Fruit fly (Drosophila melanogaster) S2 (cell line): ENCODE data around the gene CG14969.

Source experiments
- CG8478 ChIP-seq: fragments of >200 bp; optimal IDR thresholded peaks from 2 replicates; lab custom pipeline; 2018
- CTCF ChIP-seq, 2 experiments: fragments of >200 bp; optimal IDR thresholded peaks; 2 replicates each; lab custom pipeline; 2018

The CG14969 gene

DNA sequence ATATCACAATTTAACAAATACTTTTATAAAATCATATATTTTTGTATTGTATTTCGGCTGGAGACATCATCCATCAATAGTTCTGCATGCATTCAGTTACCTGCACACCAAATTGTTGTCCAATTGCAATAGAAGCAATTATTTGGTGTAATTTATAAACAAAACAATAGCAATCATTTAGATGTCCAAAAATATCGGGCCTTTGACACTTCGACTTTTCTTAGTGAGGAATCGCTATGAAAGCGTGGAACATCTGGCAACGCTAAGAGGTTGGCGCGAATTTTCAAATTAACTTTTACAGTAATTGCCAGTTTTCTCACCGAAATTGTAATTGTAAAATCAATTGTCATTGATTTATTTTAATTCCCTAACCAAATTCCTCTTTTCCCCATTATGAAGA is at the start of gene CG14969:
Gene CG14969, minus strand, starts transcription at position 195 of the 400 bp plus-strand sequence.
- TF ChIP-seq CTCF (optimal IDR thresholded peaks at IDR 0.05; lab: Kevin White, UChicago) (no peak), CG8478 (lab: Kevin White, UChicago) (no peak)

DNA sequence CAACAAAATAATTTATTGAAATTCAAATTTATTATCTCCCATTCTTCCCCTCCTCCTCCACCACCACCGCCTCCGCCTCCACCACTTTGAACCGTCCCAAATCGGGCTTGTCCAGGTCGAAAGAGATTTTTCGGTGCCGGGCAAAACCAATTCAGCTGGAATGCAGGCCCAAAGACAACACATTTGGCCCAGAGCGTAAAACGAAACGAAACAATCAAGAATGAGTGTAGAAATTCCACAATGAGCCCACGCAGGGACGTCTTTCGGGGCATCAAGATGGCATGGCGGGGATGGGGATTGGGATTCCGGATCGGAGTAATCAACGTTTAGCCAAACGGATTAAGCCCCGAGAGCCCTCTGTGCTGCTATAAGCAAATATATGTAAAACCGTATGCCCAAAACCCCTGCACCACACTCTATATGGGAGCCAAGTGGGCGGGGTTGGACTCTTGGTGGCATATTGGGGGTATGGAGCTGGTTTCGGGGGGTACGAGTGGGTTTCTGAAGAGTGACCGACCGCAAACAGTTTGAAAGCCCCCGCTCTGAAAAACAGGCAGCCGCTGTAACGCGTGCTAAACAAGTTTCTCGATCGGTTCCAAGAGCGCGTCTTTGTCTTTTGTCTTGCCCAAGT is 49.3 kb upstream of the CG14969 start:
- TF ChIP-seq CTCF (optimal IDR thresholded peaks at IDR 0.05; lab: Kevin White, UChicago) (no peak), CG8478 (lab: Kevin White, UChicago) (no peak)

DNA sequence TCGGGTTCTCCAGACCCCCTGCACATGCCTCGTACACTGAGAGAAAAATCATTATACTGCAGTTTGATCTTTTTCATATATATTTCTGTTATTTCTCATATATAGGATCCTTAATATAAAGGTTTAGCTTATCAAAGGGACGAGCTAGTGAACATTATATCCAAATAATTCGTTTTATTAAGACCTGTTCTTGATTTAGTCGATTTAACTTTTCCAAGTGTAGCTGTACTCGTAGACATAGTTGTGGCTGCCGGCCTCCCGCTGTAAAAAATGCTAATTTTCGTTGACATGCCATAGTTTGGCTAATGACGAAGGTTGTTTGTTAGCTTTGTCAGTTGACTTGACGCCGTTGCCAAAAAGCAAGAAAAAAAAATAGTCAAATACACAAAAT is 47.7 kb upstream of the CG14969 start:
- no peak for TF ChIP-seq CG8478 (lab: Kevin White, UChicago)

DNA sequence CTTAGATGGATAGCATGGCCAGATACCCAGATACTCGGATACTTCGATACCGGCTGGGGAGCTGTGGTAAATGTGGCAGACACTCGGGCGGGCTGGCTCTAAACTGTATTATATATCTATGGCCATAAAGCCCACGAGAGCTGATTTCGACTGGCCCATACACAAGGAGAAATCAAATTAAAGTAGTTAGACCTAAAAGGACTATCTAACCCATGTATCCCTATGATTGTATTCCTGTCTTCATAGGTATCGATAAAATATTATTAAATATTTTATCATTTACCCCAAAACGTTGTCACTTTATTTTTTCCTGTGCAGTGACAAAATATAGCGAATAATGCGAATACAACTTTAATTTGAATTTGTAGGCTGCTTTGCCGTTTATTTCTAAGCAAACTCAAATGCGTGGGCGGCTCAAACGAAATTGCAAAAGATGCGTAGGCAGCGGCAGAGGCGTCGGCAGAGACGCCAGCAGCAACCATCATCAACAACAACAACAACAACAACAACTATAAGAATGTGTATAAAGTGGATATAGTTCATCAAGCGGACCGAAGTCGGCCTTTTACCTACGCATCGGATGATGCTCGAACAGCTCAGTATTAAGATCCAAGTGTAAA is 47.2 kb upstream of the CG14969 start:
- TF ChIP-seq CTCF (optimal IDR thresholded peaks at IDR 0.05; lab: Kevin White, UChicago) (no peak), CG8478 (lab: Kevin White, UChicago) (no peak)

DNA sequence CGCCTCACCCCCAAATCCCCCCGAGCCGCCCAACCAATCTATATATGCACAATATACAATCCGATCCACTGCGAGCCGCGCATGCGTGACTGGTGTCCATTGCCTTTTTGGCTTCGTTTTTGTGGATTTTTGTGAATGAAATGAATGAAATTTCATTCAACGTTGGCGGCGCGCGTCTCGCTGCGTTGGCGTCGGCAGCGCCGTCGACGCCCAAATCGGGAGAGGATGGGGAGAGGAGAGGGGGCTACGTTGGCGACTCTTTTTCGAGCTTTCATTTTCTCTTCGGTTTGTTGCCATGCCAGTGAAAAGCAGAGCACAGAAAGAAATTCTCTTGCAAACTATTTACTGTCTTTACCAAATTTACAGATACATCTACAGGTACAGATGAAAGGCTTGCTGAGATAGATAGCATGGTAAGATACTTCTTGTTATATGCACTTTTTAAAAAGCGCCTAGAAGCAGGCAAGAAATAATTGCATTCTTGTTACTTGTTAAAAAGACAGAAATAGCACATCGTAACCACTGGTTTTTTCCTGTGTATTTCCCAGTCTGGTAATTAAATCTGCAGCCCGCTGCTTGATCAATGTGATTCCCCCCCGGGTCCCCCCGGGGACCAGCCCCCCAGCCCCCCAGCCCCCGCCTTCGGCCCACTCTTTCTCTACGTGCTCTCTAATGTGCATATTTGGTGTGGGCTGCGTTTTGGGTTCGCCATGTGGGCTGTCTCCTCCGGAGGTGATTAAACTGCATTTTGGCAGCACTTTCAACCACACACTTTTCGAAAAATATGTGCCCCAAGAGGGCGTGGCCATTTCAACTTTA is 45.7 kb upstream of the CG14969 start:
- no peak for TF ChIP-seq CTCF (optimal IDR thresholded peaks at IDR 0.05; lab: Kevin White, UChicago)
- no peak for TF ChIP-seq CG8478 (lab: Kevin White, UChicago)

DNA sequence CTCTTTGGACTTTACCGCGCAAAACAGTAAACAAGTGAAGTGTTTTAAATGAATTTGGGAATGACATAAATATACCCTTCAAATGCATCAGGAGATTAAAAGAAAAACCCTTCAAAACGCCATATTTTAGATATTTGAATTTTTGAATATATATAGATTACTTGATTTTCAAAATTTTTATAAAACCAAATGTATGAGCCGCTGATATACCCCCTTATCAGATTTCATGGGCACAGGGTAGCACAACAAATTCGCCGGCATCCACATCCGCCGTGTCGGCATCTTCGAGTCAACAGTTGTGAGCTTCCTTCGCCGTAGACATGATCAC is 43.2 kb upstream of the CG14969 start, which contains the start of gene Ids:
Gene Ids, plus strand, starts transcription at position 304 of the 328 bp plus-strand sequence.
- TF ChIP-seq CG8478 (lab: Kevin White, UChicago) = no peak
- no peak for TF ChIP-seq CTCF (optimal IDR thresholded peaks at IDR 0.05; lab: Kevin White, UChicago)

DNA sequence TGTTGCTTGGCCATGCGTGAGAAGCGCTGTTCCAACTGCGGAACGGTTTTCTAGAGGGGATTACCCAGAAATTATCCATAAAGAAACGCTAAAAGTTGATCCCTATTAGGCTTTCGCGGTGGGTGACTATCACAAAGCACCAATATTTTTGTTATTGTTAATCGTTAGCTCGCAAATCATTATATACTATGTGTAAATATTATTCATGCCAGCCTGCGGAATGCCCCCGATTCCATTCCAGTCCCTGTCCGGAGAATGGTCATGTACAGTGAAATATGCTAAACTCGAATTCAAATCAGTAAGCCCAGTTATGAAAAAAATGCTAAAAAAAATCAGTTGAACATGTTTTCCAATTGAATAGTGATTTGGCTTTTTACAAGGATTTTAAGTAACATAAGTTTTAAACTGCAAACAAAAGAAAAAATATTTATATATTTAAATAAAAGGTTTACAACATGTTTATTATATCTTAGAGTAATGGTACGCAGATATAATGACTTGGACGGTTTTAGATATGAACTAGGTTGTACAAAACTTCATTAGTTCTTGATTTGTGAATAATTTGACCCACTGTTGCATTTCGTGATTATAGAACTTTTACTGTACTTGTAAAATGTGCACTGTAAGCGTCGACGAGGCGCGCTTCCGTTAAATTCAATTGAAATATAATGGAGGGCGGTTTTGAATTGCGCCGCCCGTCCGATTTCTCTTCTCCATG is 42.6 kb upstream of the CG14969 start:
- TF ChIP-seq CG8478 (lab: Kevin White, UChicago) (no peak), CTCF (optimal IDR thresholded peaks at IDR 0.05; lab: Kevin White, UChicago) (no peak)

DNA sequence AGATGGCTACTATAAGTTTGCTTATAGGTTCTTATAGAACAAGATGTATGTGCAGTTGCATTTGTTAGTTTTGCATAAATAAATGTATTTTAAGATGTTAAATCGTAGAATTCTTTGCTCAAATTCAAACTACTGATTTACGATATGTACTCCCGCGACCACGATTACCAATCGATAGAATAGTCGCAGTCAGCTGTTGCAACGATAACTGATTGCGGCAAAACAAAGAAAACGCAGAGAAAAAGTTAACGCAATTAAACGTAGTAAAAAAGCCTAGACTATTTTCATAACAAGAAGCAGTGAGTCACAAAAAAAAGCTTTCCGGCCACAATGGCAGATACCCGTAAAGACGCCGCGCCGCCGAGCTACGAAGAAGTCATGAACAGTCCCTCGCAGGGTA is 41.8 kb upstream of the CG14969 start, which contains the start of gene CG12012:
Gene CG12012, plus strand, starts transcription at position 207 of the 400 bp plus-strand sequence.
- TF ChIP-seq CTCF (optimal IDR thresholded peaks at IDR 0.05; lab: Kevin White, UChicago) = no peak
- no peak for TF ChIP-seq CG8478 (lab: Kevin White, UChicago)

DNA sequence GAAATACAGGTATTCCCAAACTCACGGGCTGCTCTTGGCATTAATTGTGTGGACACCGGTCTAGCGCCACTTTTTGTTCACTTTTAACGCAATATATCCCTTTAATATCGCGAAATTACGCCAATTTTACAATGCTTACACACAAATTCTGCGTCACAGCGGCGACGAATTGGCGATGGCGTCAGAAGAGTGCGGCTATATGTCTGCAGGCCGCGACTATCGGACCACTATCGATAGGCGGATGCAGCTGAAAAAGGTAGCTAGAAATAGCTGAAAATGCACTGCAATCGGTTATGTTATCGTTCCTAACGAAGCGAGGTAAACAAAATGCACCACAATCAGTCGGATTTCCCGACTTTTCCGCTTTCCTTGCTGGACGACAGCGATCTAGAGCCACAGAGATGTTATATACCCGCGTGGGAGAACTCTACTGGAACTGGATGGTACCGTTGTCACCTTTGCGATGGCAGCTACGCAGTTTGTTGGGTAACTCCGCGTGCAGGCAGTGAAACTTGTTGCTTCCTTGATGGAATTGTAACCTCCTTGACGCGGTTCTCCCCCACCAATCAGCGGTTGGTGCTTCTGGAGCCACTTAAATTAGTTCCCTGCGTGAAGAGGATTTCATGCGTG is 39.3 kb upstream of the CG14969 start, which contains the start of the genes Ythdc1 and CG12010:
Gene Ythdc1, minus strand, starts transcription at position 177 of the 630 bp plus-strand sequence.
Gene CG12010, plus strand, starts transcription at position 289 of the 630 bp plus-strand sequence.
- no peak for TF ChIP-seq CG8478 (lab: Kevin White, UChicago)
- peak; percentile 15 to 42 for TF ChIP-seq CTCF (optimal IDR thresholded peaks at IDR 0.05; lab: Kevin White, UChicago)

DNA sequence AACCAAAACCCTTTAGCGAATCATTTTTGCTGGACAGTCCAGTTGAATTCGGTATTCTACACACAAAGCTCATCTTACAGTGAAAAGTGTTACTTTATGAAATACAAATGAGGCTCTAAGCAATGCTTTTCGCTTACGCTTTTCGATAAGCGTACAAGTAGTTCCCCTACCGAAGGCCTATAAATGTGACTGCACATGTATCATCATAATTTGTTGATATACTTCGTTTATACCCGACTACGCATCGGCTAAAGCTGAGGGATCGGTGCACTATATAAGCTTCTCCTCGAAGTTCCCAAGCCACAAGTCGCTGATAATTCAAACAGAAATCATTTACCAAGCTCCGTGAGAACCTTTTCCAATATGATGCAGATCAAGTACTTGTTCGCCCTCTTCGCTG is 34.5 kb upstream of the CG14969 start, which contains the start of gene Drs:
Gene Drs, plus strand, starts transcription at position 301 of the 400 bp plus-strand sequence.
- TF ChIP-seq CG8478 (lab: Kevin White, UChicago) = no peak
- no peak for TF ChIP-seq CTCF (optimal IDR thresholded peaks at IDR 0.05; lab: Kevin White, UChicago)

DNA sequence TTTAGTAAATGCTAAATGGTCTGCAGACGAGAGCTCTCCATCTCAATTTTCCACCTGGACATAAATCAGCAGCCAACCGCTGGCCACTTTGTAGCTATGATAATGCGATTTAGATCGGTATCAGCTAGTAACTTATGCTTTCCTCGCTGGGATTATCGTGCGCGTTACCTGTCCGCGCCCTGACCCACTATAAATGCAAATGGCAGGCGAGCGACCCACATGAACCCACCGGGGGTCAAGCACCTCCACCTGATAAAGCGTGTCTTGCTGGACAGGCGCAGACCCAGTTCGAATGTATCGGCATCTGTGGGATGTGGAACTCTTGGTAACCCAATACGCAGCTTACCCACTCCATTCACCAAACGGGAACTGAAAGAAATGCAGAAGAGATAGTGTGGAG is 18.5 kb upstream of the CG14969 start:
- TF ChIP-seq CG8478 (lab: Kevin White, UChicago) = no peak
- no peak for TF ChIP-seq CTCF (optimal IDR thresholded peaks at IDR 0.05; lab: Kevin White, UChicago)

DNA sequence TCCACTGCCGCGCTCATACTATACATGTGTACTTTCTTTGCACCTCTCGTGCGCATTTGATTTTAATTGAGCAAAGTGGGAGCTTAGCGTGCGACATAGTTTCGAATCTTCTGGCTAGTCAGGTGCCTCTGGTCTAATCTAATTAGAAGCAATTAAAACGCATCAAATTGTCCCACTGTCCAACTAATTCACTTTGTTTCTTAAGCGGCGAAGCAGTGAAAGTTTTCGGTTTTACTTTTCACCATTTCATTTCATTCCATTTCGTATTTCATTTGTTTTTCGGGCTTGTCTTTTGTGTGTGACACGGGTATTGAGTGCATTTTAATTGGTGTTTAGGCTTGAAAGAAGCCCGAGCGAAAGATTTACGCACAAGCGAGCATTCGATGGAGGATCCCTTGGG is 17.7 kb upstream of the CG14969 start:
- TF ChIP-seq CG8478 (lab: Kevin White, UChicago) (no peak), CTCF (optimal IDR thresholded peaks at IDR 0.05; lab: Kevin White, UChicago) (no peak)

DNA sequence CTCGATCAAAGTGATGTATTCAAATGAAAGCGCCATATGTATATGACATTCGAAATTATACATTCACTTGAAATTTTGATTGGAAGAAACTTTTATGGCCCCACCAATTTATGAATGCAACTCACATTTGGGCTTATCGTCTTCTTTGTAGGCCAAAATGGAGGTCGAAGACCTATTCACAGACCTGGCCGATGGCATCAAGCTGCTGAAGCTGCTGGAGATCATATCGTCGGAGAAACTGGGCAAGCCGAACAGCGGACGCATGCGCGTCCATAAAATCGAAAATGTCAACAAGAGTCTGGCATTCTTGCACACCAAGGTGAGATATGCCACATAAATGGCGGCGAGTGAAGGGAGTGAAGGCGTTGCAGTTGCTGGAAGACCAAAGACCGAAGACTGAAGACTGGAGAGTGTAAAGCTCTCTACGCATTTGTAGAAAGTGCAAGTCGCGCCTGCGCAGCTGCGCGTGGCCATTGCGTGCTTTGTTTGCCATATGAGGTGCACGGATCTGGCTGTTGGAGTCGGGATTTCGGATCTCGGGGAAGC is 17.1 kb upstream of the CG14969 start:
- TF ChIP-seq CTCF (optimal IDR thresholded peaks at IDR 0.05; lab: Kevin White, UChicago) = no peak
- no peak for TF ChIP-seq CG8478 (lab: Kevin White, UChicago)
